Fruit fly (Drosophila melanogaster) whole organism, embryonic: ENCODE results near the gene p-cup.

Experiments
- CG11456 ChIP-seq: fragments of 200-800 bp; sonication (Bioruptor generic); IDR thresholded peaks from 3 replicates; pipeline ENCODE4 v1.3.6; 2022; ENCODE audit warnings: missing biosample characterization, missing genetic modification characterization
- CG11560 ChIP-seq: fragments of 200-800 bp; sonication (Bioruptor generic); IDR thresholded peaks from 3 replicates; pipeline ENCODE4 v1.3.6; 2022; ENCODE audit warnings: missing biosample characterization, missing genetic modification characterization
- CG11723 ChIP-seq: fragments of 200-800 bp; sonication (Bioruptor generic); optimal IDR thresholded peaks from 2 replicates; lab custom pipeline; 2017; ENCODE audit warnings: missing biosample characterization, mild to moderate bottlenecking, missing genetic modification characterization
- CG12219 ChIP-seq: fragments of 200-800 bp; sonication (Bioruptor generic); optimal IDR thresholded peaks from 3 replicates; lab custom pipeline; 2018; ENCODE audit warnings: missing biosample characterization, mild to moderate bottlenecking, missing genetic modification characterization
- MESR4 ChIP-seq: fragments of 200-800 bp; sonication (Bioruptor generic); optimal IDR thresholded peaks from 2 replicates; lab custom pipeline; 2018; ENCODE audit warnings: missing biosample characterization, mild to moderate bottlenecking, missing genetic modification characterization, moderate library complexity
- Oaz ChIP-seq: fragments of 200-800 bp; sonication (Bioruptor generic); IDR thresholded peaks from 2 replicates; pipeline ENCODE4 v1.3.6; 2022; ENCODE audit warnings: missing biosample characterization, missing genetic modification characterization
- YL-1 ChIP-seq: fragments of 200-800 bp; sonication (Bioruptor generic); optimal IDR thresholded peaks from 3 replicates; lab custom pipeline; 2017; ENCODE audit warnings: missing biosample characterization, mild to moderate bottlenecking, missing genetic modification characterization
- al ChIP-seq: fragments of 200-800 bp; sonication (Bioruptor generic); IDR thresholded peaks from 2 replicates; pipeline ENCODE4 v1.3.6; 2022; ENCODE audit warnings: missing biosample characterization, missing genetic modification characterization
- fru ChIP-seq: fragments of >200 bp; optimal IDR thresholded peaks from 2 replicates; lab custom pipeline; 2017
- ftz-f1 ChIP-seq: fragments of 200-800 bp; sonication (Bioruptor generic); optimal IDR thresholded peaks from 2 replicates; lab custom pipeline; 2016; ENCODE audit warnings: missing biosample characterization, missing genetic modification characterization
- pfk ChIP-seq: fragments of 200-800 bp; sonication (Bioruptor generic); optimal IDR thresholded peaks from 2 replicates; lab custom pipeline; 2018; ENCODE audit warnings: missing biosample characterization, mild to moderate bottlenecking, missing genetic modification characterization, moderate library complexity
- tll ChIP-seq, 2 experiments: fragments of 200-800 bp in 1 of 2; fragments of >200 bp in 1 of 2; sonication (Bioruptor generic) in 1 of 2; optimal IDR thresholded peaks; 2 replicates each; lab custom pipeline; 2017 to 2019; ENCODE audit warnings: missing biosample characterization in 2 of 2, missing genetic modification characterization in 2 of 2, mild to moderate bottlenecking in 1 of 2, moderate library complexity in 1 of 2

DNA sequence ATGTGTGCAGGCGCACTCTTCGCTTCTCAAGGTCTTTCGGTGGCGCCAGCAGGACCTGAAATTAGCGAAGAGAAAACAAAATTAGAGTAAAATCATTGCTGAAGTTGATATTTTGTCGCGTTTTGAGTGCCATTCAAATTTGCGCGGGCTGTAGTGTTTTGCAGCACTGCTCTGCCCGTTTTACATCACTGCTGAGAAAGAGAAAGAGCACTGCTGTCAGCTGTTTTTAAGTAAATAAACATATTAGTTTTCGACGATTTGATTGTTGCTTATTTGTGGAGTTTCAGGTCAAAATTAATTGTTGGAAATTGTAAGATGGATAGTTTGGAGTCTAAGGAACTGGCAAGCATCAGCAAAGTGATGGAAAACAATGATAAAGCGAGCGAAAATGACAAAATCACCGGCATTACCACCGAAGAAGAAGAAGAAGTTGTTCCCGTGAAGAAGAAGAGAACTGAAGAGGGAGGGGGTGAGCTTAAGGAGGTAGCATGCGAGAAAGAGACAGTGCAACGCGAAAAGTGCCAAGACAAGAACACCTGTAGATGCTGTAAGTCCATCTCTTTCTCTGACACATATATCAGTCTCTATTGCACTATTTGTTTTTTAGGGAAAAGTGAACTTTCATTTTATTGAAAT is 25.1 kb downstream of the p-cup start, which contains the start of gene ENGase:
- TF ChIP-seq ftz-f1, result no peak
- no peak for TF ChIP-seq CG11560
- no peak for TF ChIP-seq tll (GFP tag; optimal IDR thresholded peaks at IDR 0.05; lab: Kevin White, UChicago)
- no peak for TF ChIP-seq MESR4 (GFP tag; lab: Kevin White, UChicago)
- TF ChIP-seq pfk, result no peak
- no peak for TF ChIP-seq YL-1 (GFP tag; lab: Kevin White, UChicago)
- no peak for TF ChIP-seq CG12219 (GFP tag; lab: Kevin White, UChicago)
- no peak for TF ChIP-seq CG11723
- TF ChIP-seq Oaz (GFP tag; lab: Robert Waterston, UW), result no peak
- no peak for TF ChIP-seq fru
- no peak for TF ChIP-seq al
- no peak for TF ChIP-seq CG11456 (GFP tag; lab: Robert Waterston, UW)
